Fruit fly (Drosophila melanogaster): ENCODE results near the gene Gr93b.

dm6 chr3R:21864484-21864883 is 20.9 kb upstream of the Gr93b start:
- TF ChIP-seq CG8478 (optimal IDR thresholded peaks at IDR 0.05) = no peak
- no peak for TF ChIP-seq CTCF (optimal IDR thresholded peaks at IDR 0.05)
